1 fruit fly cellular context compared by ENCODE assay signal in the genomic region with DNA sequence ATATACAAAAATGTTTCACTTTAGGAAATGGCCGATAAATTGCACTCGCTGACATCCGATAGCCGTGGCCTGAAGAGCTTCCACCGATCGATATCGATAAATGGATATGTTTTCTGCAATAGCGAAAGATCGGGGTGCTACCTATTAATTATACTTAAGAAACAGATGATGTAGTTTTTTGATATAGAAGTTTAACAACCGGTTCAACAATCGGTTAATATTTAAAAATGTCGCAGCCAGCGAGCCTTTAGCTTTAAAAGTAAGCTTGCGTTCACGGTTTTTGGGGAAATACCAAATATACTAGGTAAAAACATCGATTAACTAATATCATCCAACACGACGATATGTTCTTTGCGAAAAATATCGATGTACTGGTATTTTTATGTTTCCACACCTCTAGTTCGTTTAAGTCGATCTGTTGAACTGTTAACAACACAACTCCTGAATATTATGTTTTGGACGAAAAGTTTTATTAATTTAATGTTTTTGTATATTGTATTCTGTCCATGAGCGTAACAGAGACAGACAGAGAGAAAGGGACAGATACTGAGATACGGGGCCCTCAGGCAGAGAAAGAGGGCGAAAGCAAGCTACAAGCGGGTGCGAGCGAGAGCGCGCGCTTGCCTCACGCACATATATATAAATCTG.
TF ChIP-seq lines count a peak whose summit lies in the region.

Gene Dredd (minus strand): TSS at position 51 of the 648 bp plus-strand sequence.

TF ChIP-seq in whole organism, embryonic, 481 proteins besides CTCF, POLR2A, EP300 and RAD21 (continued from another document):
- TF ChIP-seq CG14050 (GFP tag; IDR thresholded peaks at IDR 0.05; lab: Robert Waterston, UW), result no peak
- peak; percentile 70 for TF ChIP-seq D19B (GFP tag; optimal IDR thresholded peaks at IDR 0.05; lab: Kevin White, UChicago)
- TF ChIP-seq seq (GFP tag; IDR thresholded peaks at IDR 0.05; lab: Robert Waterston, UW), result no peak
- no peak for TF ChIP-seq CG43689 (GFP tag; IDR thresholded peaks at IDR 0.05; lab: Robert Waterston, UW)
- no peak for TF ChIP-seq pita (GFP tag; optimal IDR thresholded peaks at IDR 0.05; lab: Kevin White, UChicago)
- TF ChIP-seq insv (GFP tag; optimal IDR thresholded peaks at IDR 0.05; lab: Kevin White, UChicago), result no peak
- TF ChIP-seq ssp (GFP tag; IDR thresholded peaks at IDR 0.05; lab: Robert Waterston, UW), result no peak
- no peak for TF ChIP-seq Trl (optimal IDR thresholded peaks at IDR 0.05; lab: Kevin White, UChicago)
- TF ChIP-seq Trl (GFP tag; optimal IDR thresholded peaks at IDR 0.05; lab: Kevin White, UChicago), result no peak
- TF ChIP-seq toy (GFP tag; IDR thresholded peaks at IDR 0.05; lab: Robert Waterston, UW), result no peak
- no peak for TF ChIP-seq CHES-1-like (GFP tag; optimal IDR thresholded peaks at IDR 0.05; lab: Kevin White, UChicago)
- no peak for TF ChIP-seq CG18476 (GFP tag; optimal IDR thresholded peaks at IDR 0.05; lab: Kevin White, UChicago)
- TF ChIP-seq CG11695 (GFP tag; IDR thresholded peaks at IDR 0.05; lab: Robert Waterston, UW), result no peak
- no peak for TF ChIP-seq CG18262 (tag; optimal IDR thresholded peaks at IDR 0.05; lab: Kevin White, UChicago)
